Fruit fly (Drosophila melanogaster): ENCODE measurements around the gene CG11703.

dm6 chr3R:19245399-19245798 lies 17.4 kb upstream of the CG11703 start:
- no peak for TF ChIP-seq CG7045 (GFP tag; optimal IDR thresholded peaks at IDR 0.05)
- no peak for TF ChIP-seq CG12768 (GFP tag; optimal IDR thresholded peaks at IDR 0.05)
- TF ChIP-seq CG11617 (GFP tag; optimal IDR thresholded peaks at IDR 0.05), result no peak
- no peak for TF ChIP-seq cnc (optimal IDR thresholded peaks at IDR 0.05)
- no peak for TF ChIP-seq CG33017 (tag; optimal IDR thresholded peaks at IDR 0.05)
- no peak for TF ChIP-seq Crg-1 (GFP tag; optimal IDR thresholded peaks at IDR 0.05)
- no peak for TF ChIP-seq ovo (GFP tag; optimal IDR thresholded peaks at IDR 0.05)
- no peak for TF ChIP-seq CG5204 (GFP tag; optimal IDR thresholded peaks at IDR 0.05)
- no peak for TF ChIP-seq Mnt (GFP tag; optimal IDR thresholded peaks at IDR 0.05)
- TF ChIP-seq CG14711 (tag; optimal IDR thresholded peaks at IDR 0.05), result no peak
- no peak for TF ChIP-seq kay (GFP tag; ENCODE audit: borderline replicate concordance)
